Worm (Caenorhabditis elegans): Measurements from ENCODE around the gene pas-6.

DNA sequence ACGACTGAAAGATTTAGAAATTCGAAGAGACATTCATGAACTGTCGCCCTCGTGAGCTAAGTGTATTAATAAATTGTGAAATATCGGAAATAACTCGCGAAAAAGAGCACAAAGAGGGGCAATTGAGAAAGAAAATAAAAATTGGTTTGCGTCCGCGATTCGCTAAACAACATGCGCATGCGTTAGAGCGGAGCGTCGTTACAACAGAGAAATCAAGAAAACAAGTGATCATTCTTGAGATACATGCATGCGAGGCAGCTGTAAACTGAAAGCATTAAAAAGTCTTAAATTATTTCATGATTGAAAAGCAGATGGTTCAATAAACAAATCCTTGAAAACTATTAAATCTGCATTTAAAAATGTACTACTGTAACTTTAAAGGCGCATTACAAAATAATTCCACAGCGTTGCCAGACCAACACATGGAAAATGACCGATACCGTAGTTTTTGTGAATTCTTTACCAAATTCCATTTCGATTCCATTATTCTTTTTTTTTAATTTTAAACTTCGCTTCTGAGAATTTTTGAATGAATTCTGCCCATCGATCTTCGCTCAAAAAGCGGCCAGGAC is 47.8 kb downstream of the pas-6 start, which contains the start of the genes cox-16 and syp-2:
- TF ChIP-seq unc-120 (tag; optimal IDR thresholded peaks at IDR 0.05; ENCODE audit: poor library complexity, severe bottlenecking), result no peak
- TF ChIP-seq pha-4 (tag; optimal IDR thresholded peaks at IDR 0.05), result no peak
- TF ChIP-seq ceh-43 (GFP tag; optimal IDR thresholded peaks at IDR 0.05), result no peak
- no peak for TF ChIP-seq lsy-2 (tag; optimal IDR thresholded peaks at IDR 0.05)
- no peak for TF ChIP-seq nhr-237 (tag; optimal IDR thresholded peaks at IDR 0.05)

Data from whole organism, mixed stage, embryonic.